Worm (Caenorhabditis elegans): Measurements from ENCODE around the gene kmo-2.
A peak's percentile ranks its signal among the peaks of the same experiment; 100 is the strongest.

Gene kmo-2

DNA sequence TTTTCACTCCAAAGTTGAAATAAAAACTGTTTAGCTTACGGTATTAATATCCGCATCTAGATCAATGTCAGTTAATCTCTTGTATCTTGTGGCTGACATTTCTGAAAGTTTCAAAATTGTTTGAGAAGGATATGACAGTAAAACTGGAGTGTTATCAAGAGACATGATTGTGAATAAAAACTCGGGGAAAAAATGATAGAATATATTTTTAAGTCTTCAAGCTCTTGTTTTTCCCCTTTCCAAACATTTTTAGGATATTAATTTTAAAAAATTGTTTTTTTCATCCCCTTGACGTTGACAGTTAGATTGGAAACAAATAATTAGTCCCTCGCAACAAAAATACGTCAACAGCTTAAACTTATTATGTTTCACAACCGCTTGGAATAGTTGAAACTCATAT, 6.5 kb upstream of the kmo-2 start, which contains the start of gene R07B7.6:
Gene R07B7.6 (minus strand): TSS at position 101 of the 400 bp plus-strand sequence.
- no peak for TF ChIP-seq lin-11 (tag; optimal IDR thresholded peaks at IDR 0.05)
- TF ChIP-seq ceh-82 (tag; optimal IDR thresholded peaks at IDR 0.05) = no peak
- TF ChIP-seq ztf-1 (GFP tag; conservative IDR thresholded peaks at IDR 0.05) = no peak
- TF ChIP-seq nhr-21 (tag; optimal IDR thresholded peaks at IDR 0.05) = no peak
- no peak for TF ChIP-seq unc-39 (tag; optimal IDR thresholded peaks at IDR 0.05)
- TF ChIP-seq Y55F3AM.14 (GFP tag; optimal IDR thresholded peaks at IDR 0.05) = no peak
- TF ChIP-seq nhr-77 (tag; optimal IDR thresholded peaks at IDR 0.05) = no peak
- no peak for TF ChIP-seq dmd-4 (tag; optimal IDR thresholded peaks at IDR 0.05)
- TF ChIP-seq sma-9 (GFP tag; optimal IDR thresholded peaks at IDR 0.05) = no peak
- TF ChIP-seq sma-9 (tag; optimal IDR thresholded peaks at IDR 0.05) = no peak
- TF ChIP-seq lin-13 (GFP tag; optimal IDR thresholded peaks at IDR 0.05) = no peak
- TF ChIP-seq F13H6.1 (tag; optimal IDR thresholded peaks at IDR 0.05) = no peak
- TF ChIP-seq ama-1 (optimal IDR thresholded peaks at IDR 0.05) = no peak
- no peak for TF ChIP-seq zag-1 (tag; optimal IDR thresholded peaks at IDR 0.05)

DNA sequence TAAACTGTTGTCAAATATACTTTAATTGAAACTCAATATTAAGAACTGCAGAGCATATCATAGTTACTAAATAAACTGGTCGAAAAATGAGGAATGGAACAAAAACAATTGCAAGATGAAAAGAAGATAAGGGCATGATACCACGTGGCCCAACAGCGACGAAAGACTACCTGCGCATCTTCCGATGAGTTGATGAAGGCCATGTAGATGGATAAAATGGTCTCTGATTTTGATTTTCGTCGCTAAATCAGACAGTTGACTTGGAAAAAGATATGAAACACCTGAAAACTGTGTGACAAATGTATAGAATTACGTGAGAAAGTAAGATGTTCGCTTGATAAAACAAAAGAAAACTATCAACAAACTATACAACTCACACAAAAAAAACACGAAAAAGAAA, 3.1 kb upstream of the kmo-2 start:
- TF ChIP-seq nhr-129 (tag; optimal IDR thresholded peaks at IDR 0.05) = peak; percentile 34
- TF ChIP-seq F13H6.1 (tag; optimal IDR thresholded peaks at IDR 0.05) = no peak
- peak; percentile 29 for TF ChIP-seq sma-3 (GFP tag; optimal IDR thresholded peaks at IDR 0.05)
- no peak for TF ChIP-seq peb-1 (tag; optimal IDR thresholded peaks at IDR 0.05)
- TF ChIP-seq skn-1 (tag; optimal IDR thresholded peaks at IDR 0.05) = no peak
- no peak for TF ChIP-seq ama-1 (optimal IDR thresholded peaks at IDR 0.05)
- no peak for TF ChIP-seq nhr-11 (tag; optimal IDR thresholded peaks at IDR 0.05)
- no peak for TF ChIP-seq lsy-2 (tag; optimal IDR thresholded peaks at IDR 0.05)
- TF ChIP-seq gmeb-1 (tag; optimal IDR thresholded peaks at IDR 0.05) = no peak
- no peak for TF ChIP-seq ceh-82 (tag; optimal IDR thresholded peaks at IDR 0.05)
- TF ChIP-seq nhr-77 (tag; optimal IDR thresholded peaks at IDR 0.05) = no peak
- TF ChIP-seq ceh-16 (tag; optimal IDR thresholded peaks at IDR 0.05) = no peak
- no peak for TF ChIP-seq aly-2 (tag; optimal IDR thresholded peaks at IDR 0.05)
- TF ChIP-seq unc-62 (GFP tag; optimal IDR thresholded peaks at IDR 0.05) = no peak
- no peak for TF ChIP-seq ZK546.5 (tag; optimal IDR thresholded peaks at IDR 0.05)
- TF ChIP-seq mab-5 (tag; optimal IDR thresholded peaks at IDR 0.05) = no peak
- peak; percentile 27 to 34 for TF ChIP-seq mdl-1 (tag; optimal IDR thresholded peaks at IDR 0.05)
- no peak for TF ChIP-seq lin-13 (GFP tag; optimal IDR thresholded peaks at IDR 0.05)
- no peak for TF ChIP-seq nhr-10 (tag; optimal IDR thresholded peaks at IDR 0.05)
- TF ChIP-seq C34F6.9 (tag; optimal IDR thresholded peaks at IDR 0.05) = no peak
- TF ChIP-seq fos-1 (tag; optimal IDR thresholded peaks at IDR 0.05) = peak; percentile 33
- no peak for TF ChIP-seq nhr-12 (tag; optimal IDR thresholded peaks at IDR 0.05)
- no peak for TF ChIP-seq alr-1 (tag; optimal IDR thresholded peaks at IDR 0.05)
- peak; percentile 43 for TF ChIP-seq blmp-1 (tag; optimal IDR thresholded peaks at IDR 0.05; ENCODE audit: insufficient read depth)
- TF ChIP-seq R02D3.7 (tag; optimal IDR thresholded peaks at IDR 0.05) = no peak
- TF ChIP-seq nhr-25 (tag; optimal IDR thresholded peaks at IDR 0.05) = peak; percentile 44
- TF ChIP-seq Y55F3AM.14 (GFP tag; optimal IDR thresholded peaks at IDR 0.05) = no peak
- no peak for TF ChIP-seq sem-4 (tag; optimal IDR thresholded peaks at IDR 0.05)
- TF ChIP-seq nhr-21 (tag; optimal IDR thresholded peaks at IDR 0.05) = peak; percentile 54
- no peak for TF ChIP-seq nhr-237 (tag; optimal IDR thresholded peaks at IDR 0.05)
- no peak for TF ChIP-seq nhr-6 (tag; optimal IDR thresholded peaks at IDR 0.05)
- TF ChIP-seq unc-55 (GFP tag; optimal IDR thresholded peaks at IDR 0.05) = no peak
- no peak for TF ChIP-seq mbf-1 (tag; optimal IDR thresholded peaks at IDR 0.05)
- no peak for TF ChIP-seq dmd-4 (tag; optimal IDR thresholded peaks at IDR 0.05)
- TF ChIP-seq elt-3 (tag; optimal IDR thresholded peaks at IDR 0.05) = no peak
- no peak for TF ChIP-seq egl-27 (tag; optimal IDR thresholded peaks at IDR 0.05)
- TF ChIP-seq crh-2 (tag; optimal IDR thresholded peaks at IDR 0.05) = peak; percentile 43
- TF ChIP-seq elt-1 (tag; optimal IDR thresholded peaks at IDR 0.05) = no peak
- peak; percentile 60 for TF ChIP-seq sma-9 (GFP tag; optimal IDR thresholded peaks at IDR 0.05)
- TF ChIP-seq sma-9 (tag; optimal IDR thresholded peaks at IDR 0.05) = no peak
- no peak for TF ChIP-seq ztf-1 (GFP tag; conservative IDR thresholded peaks at IDR 0.05)
- no peak for TF ChIP-seq ztf-11 (tag; optimal IDR thresholded peaks at IDR 0.05)
- no peak for TF ChIP-seq snpc-4 (tag; optimal IDR thresholded peaks at IDR 0.05)
- no peak for TF ChIP-seq zag-1 (tag; optimal IDR thresholded peaks at IDR 0.05)
